Worm (Caenorhabditis elegans): ENCODE results near the gene gtbp-1.

Gene gtbp-1

DNA sequence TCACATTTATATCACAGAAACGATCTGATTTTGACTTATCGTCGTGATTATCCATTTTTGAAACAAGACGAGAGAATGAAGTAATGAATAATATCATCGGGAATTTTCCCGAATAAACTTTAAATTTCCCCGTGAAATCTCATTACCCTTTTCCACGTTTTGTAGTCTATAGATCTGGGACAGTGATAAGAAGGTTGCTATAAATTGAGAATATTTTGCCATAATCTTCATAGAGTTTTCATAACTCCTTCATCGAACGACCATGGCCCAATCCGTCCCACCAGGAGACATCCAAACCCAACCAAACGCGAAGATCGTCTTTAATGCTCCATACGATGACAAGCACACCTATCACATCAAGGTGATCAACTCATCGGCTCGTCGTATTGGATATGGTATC, 33.6 kb downstream of the gtbp-1 start, which contains the start of the genes C04G2.5 and msp-36:
C04G2.5 (minus strand) TSS at position 101 of the 400 bp plus-strand sequence.
msp-36 (plus strand) TSS at position 263 of the 400 bp plus-strand sequence.
- TF ChIP-seq attf-4 (tag; optimal IDR thresholded peaks at IDR 0.05) (no peak), egl-43 (GFP tag; IDR thresholded peaks at IDR 0.05) (0 out of 2 replicates have a peak, but pooled peaks have one; percentile 30)

DNA sequence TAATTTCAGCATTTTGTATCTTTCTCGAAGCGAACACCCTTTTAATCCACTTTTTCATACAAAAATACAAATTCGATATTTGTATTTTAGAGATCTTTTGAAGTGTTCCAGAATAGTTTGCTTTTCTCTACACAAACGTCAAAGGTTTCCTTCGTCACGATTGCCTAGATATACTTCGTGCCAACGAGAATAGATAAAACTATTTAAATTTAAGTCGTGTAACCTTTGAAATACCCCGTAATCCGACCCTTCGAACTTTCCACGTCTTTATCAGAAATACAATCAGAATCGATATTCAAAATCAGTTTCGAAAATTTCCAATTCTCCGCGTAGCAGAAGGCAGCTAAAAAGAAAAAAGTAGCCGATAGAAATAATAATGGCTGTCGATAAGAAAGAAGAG, 38.4 kb downstream of the gtbp-1 start, which contains the start of gene ttbk-5:
ttbk-5 (plus strand) TSS at position 301 of the 400 bp plus-strand sequence.
- no peak for TF ChIP-seq tra-1 (GFP tag; IDR thresholded peaks at IDR 0.05)
- no peak for TF ChIP-seq F44E2.7 (GFP tag; IDR thresholded peaks at IDR 0.05)
- no peak for TF ChIP-seq T26A8.4 (GFP tag; IDR thresholded peaks at IDR 0.05)
- no peak for TF ChIP-seq ztf-11 (tag; optimal IDR thresholded peaks at IDR 0.05)
- no peak for TF ChIP-seq nhr-76 (tag; optimal IDR thresholded peaks at IDR 0.05)
- TF ChIP-seq daf-19 (GFP tag; conservative IDR thresholded peaks at IDR 0.05): no peak
- TF ChIP-seq saeg-2 (GFP tag; IDR thresholded peaks at IDR 0.05): no peak
- no peak for TF ChIP-seq ceh-32 (tag; optimal IDR thresholded peaks at IDR 0.05; ENCODE audit: poor library complexity)
- TF ChIP-seq lin-38 (GFP tag; IDR thresholded peaks at IDR 0.05): no peak
- no peak for TF ChIP-seq T20F7.1 (GFP tag; optimal IDR thresholded peaks at IDR 0.05)
- no peak for TF ChIP-seq hlh-30 (tag; optimal IDR thresholded peaks at IDR 0.05; ENCODE audit: insufficient read depth)
- TF ChIP-seq attf-4 (tag; optimal IDR thresholded peaks at IDR 0.05): no peak
- no peak for TF ChIP-seq F37D6.2 (tag; optimal IDR thresholded peaks at IDR 0.05)
- TF ChIP-seq pqm-1 (tag; optimal IDR thresholded peaks at IDR 0.05): no peak
- TF ChIP-seq fos-1 (tag; optimal IDR thresholded peaks at IDR 0.05): no peak
- no peak for TF ChIP-seq mdl-1 (tag; optimal IDR thresholded peaks at IDR 0.05)

- TF ChIP-seq saeg-2 (GFP tag; IDR thresholded peaks at IDR 0.05) (no peak), dve-1 (tag; optimal IDR thresholded peaks at IDR 0.05; ENCODE audit: insufficient read depth) (no peak), lir-3 (tag; optimal IDR thresholded peaks at IDR 0.05) (no peak), skn-1 (tag; optimal IDR thresholded peaks at IDR 0.05) (no peak), ceh-32 (tag; optimal IDR thresholded peaks at IDR 0.05; ENCODE audit: poor library complexity) (no peak), zip-11 (GFP tag; IDR thresholded peaks at IDR 0.05) (no peak), ceh-20 (GFP tag; IDR thresholded peaks at IDR 0.05) (no peak), T20F7.1 (GFP tag; optimal IDR thresholded peaks at IDR 0.05) (no peak), ceh-44 (GFP tag; IDR thresholded peaks at IDR 0.05) (no peak), nhr-76 (tag; optimal IDR thresholded peaks at IDR 0.05) (no peak), jun-1 (tag; optimal IDR thresholded peaks at IDR 0.05) (no peak), egl-27 (tag; optimal IDR thresholded peaks at IDR 0.05) (no peak), mes-2 (tag; optimal IDR thresholded peaks at IDR 0.05; ENCODE audit: poor library complexity, severe bottlenecking) (no peak), daf-8 (GFP tag; IDR thresholded peaks at IDR 0.05) (no peak), dmd-6 (GFP tag; IDR thresholded peaks at IDR 0.05) (no peak), ceh-82 (tag; optimal IDR thresholded peaks at IDR 0.05) (no peak)
These were observed 39.0 kb downstream of the gtbp-1 start, which contains the start of gene ttr-39 for ce11 chrIV:10089777-10090176. ttr-39 (minus strand) TSS chrIV:10089877.

- no peak for TF ChIP-seq Y75B8A.6 (GFP tag; IDR thresholded peaks at IDR 0.05)
- no peak for TF ChIP-seq zag-1 (tag; optimal IDR thresholded peaks at IDR 0.05)
- TF ChIP-seq ZK337.2 (GFP tag; IDR thresholded peaks at IDR 0.05): peak; percentile 59; the same call in 1 of the 2 replicates
- TF ChIP-seq tag-97 (GFP tag; IDR thresholded peaks at IDR 0.05): no peak
- no peak for TF ChIP-seq ztf-11 (tag; optimal IDR thresholded peaks at IDR 0.05)
- TF ChIP-seq lin-38 (GFP tag; IDR thresholded peaks at IDR 0.05): peak; percentile 94
- no peak for TF ChIP-seq Y5F2A.4 (GFP tag; optimal IDR thresholded peaks at IDR 0.05)
- TF ChIP-seq F44E2.7 (GFP tag; IDR thresholded peaks at IDR 0.05): no peak
- no peak for TF ChIP-seq madf-9 (GFP tag; conservative IDR thresholded peaks at IDR 0.05)
- no peak for TF ChIP-seq zip-11 (GFP tag; IDR thresholded peaks at IDR 0.05)
- no peak for TF ChIP-seq daf-19 (GFP tag; conservative IDR thresholded peaks at IDR 0.05)
- TF ChIP-seq daf-16 (GFP tag; optimal IDR thresholded peaks at IDR 0.05): no peak
- TF ChIP-seq daf-16 (tag; optimal IDR thresholded peaks at IDR 0.05): no peak
- no peak for TF ChIP-seq ceh-28 (tag; optimal IDR thresholded peaks at IDR 0.05)
- TF ChIP-seq nhr-77 (tag; optimal IDR thresholded peaks at IDR 0.05): no peak
- no peak for TF ChIP-seq unc-39 (tag; optimal IDR thresholded peaks at IDR 0.05)
- TF ChIP-seq daf-8 (GFP tag; IDR thresholded peaks at IDR 0.05): no peak
- TF ChIP-seq unc-130 (GFP tag; optimal IDR thresholded peaks at IDR 0.05): peak; percentile 82
- TF ChIP-seq aha-1 (tag): peak; percentile 90
- TF ChIP-seq gei-8 (GFP tag; optimal IDR thresholded peaks at IDR 0.05): no peak
- TF ChIP-seq lin-39 (tag; optimal IDR thresholded peaks at IDR 0.05): no peak
- no peak for TF ChIP-seq fkh-10 (GFP tag; optimal IDR thresholded peaks at IDR 0.05)
These were observed 43.2 kb downstream of the gtbp-1 start, which contains the start of the genes col-2 and ndc-80 for ce11 chrIV:10085401-10086187. col-2 (minus strand) TSS chrIV:10085451. ndc-80 (plus strand) TSS chrIV:10086137.
